Fruit fly (Drosophila melanogaster): ENCODE data around the gene Nup133.

The Nup133 gene

dm6 chr3R:22673528-22673959 lies 16.9 kb upstream of the Nup133 start (continued):
- TF ChIP-seq Sry-β (GFP tag; optimal IDR thresholded peaks at IDR 0.05) (peak; percentile 5), Xbp1 (GFP tag; optimal IDR thresholded peaks at IDR 0.05) (peak; percentile 53), CG8388 (GFP tag; optimal IDR thresholded peaks at IDR 0.05) (peak; percentile 74), CG11695 (GFP tag; IDR thresholded peaks at IDR 0.05) (peak; percentile 62; the same call in 2 of the 3 replicates), exex (tag; optimal IDR thresholded peaks at IDR 0.05) (peak; percentile 94), CG2678 (tag; optimal IDR thresholded peaks at IDR 0.05) (peak; percentile 79), gsb (GFP tag; IDR thresholded peaks at IDR 0.05) (no peak), onecut (GFP tag; IDR thresholded peaks at IDR 0.05) (peak; percentile 26; the same call in 1 of the 2 replicates), amos (GFP tag; IDR thresholded peaks at IDR 0.05; ENCODE audit: partially characterized antibody) (no peak), HHEX (GFP tag; optimal IDR thresholded peaks at IDR 0.05) (peak; percentile 57), ham (GFP tag; IDR thresholded peaks at IDR 0.05) (no peak), CG10321 (GFP tag; IDR thresholded peaks at IDR 0.05) (no peak), CG16815 (GFP tag; optimal IDR thresholded peaks at IDR 0.05) (peak; percentile 92), Gsc (GFP tag; IDR thresholded peaks at IDR 0.05) (no peak), al (GFP tag; IDR thresholded peaks at IDR 0.05) (no peak), CG8924 (tag; optimal IDR thresholded peaks at IDR 0.05) (peak; percentile 89), CG12236 (GFP tag; optimal IDR thresholded peaks at IDR 0.05) (peak; percentile 83), eve (GFP tag; optimal IDR thresholded peaks at IDR 0.05) (peak in 1 of 2 experiments; percentile 97), wor (GFP tag; IDR thresholded peaks at IDR 0.05) (no peak), sob (GFP tag; IDR thresholded peaks at IDR 0.05) (0 out of 2 replicates have a peak, but pooled peaks have one; percentile 7), z (GFP tag; IDR thresholded peaks at IDR 0.05) (no peak), CG15601 (tag; optimal IDR thresholded peaks at IDR 0.05) (peak; percentile 49), phol (tag; optimal IDR thresholded peaks at IDR 0.05) (peak; percentile 85), Ets65A (GFP tag) (peak; percentile 96), Dip3 (GFP tag; optimal IDR thresholded peaks at IDR 0.05) (no peak), B-H2 (GFP tag; optimal IDR thresholded peaks at IDR 0.05) (no peak), CG14860 (GFP tag; IDR thresholded peaks at IDR 0.05; ENCODE audit: partially characterized antibody) (no peak), Scr (GFP tag; IDR thresholded peaks at IDR 0.05; ENCODE audit: partially characterized antibody) (0 out of 2 replicates have a peak, but pooled peaks have one; percentile 7), CG11093 (GFP tag; IDR thresholded peaks at IDR 0.05) (0 out of 3 replicates have a peak, but pooled peaks have one; percentile 50), Lim3 (GFP tag; IDR thresholded peaks at IDR 0.05) (no peak), CG8281 (tag; optimal IDR thresholded peaks at IDR 0.05) (peak; percentile 30), CG9727 (GFP tag; optimal IDR thresholded peaks at IDR 0.05) (peak; percentile 95), chif (GFP tag; optimal IDR thresholded peaks at IDR 0.05) (peak; percentile 73 to 89), CG11085 (GFP tag; IDR thresholded peaks at IDR 0.05) (no peak), CG12391 (tag; optimal IDR thresholded peaks at IDR 0.05) (peak; percentile 84), Mes4 (GFP tag; optimal IDR thresholded peaks at IDR 0.05) (peak; percentile 71), CG17328 (GFP tag; IDR thresholded peaks at IDR 0.05) (peak; percentile 34; the same call in 1 of the 2 replicates), Vsx1 (GFP tag; optimal IDR thresholded peaks at IDR 0.05) (peak; percentile 33), ap (GFP tag; IDR thresholded peaks at IDR 0.05) (no peak), sna (GFP tag; IDR thresholded peaks at IDR 0.05; ENCODE audit: partially characterized antibody) (no peak), Usf (GFP tag; optimal IDR thresholded peaks at IDR 0.05) (peak; percentile 75), CG6654 (GFP tag; optimal IDR thresholded peaks at IDR 0.05) (no peak), zf30C (GFP tag; optimal IDR thresholded peaks at IDR 0.05) (no peak), CG34422 (GFP tag; IDR thresholded peaks at IDR 0.05) (no peak), ind (GFP tag; optimal IDR thresholded peaks at IDR 0.05) (peak; percentile 68), Rfx (GFP tag; IDR thresholded peaks at IDR 0.05) (0 out of 2 replicates have a peak, but pooled peaks have one; percentile 35), br (optimal IDR thresholded peaks at IDR 0.05) (no peak), sd (tag; optimal IDR thresholded peaks at IDR 0.05) (peak; percentile 6), CG17361 (GFP tag; IDR thresholded peaks at IDR 0.05) (peak; percentile 92; the same call in 2 of the 3 replicates), wdn (GFP tag; IDR thresholded peaks at IDR 0.05) (no peak), gsb-n (tag; optimal IDR thresholded peaks at IDR 0.05) (peak; percentile 79)
